Worm (Caenorhabditis elegans) whole organism, early embryonic: Measurements from ENCODE around the gene clh-3.

Experiments
- B0310.2 ChIP-seq: sonication (generic microtip); optimal IDR thresholded peaks from 2 replicates; lab custom pipeline; 2016; ENCODE audit warnings: mild to moderate bottlenecking, missing genetic modification characterization, missing compliant biosample characterization
- F13C5.2 ChIP-seq: sonication (generic microtip); optimal IDR thresholded peaks from 2 replicates; lab custom pipeline; 2017; ENCODE audit warnings: mild to moderate bottlenecking, missing genetic modification characterization, inconsistent platforms, missing compliant biosample characterization
- aly-1 ChIP-seq: sonication (generic microtip); optimal IDR thresholded peaks from 2 replicates; lab custom pipeline; 2016; ENCODE audit warnings: missing genetic modification characterization, missing compliant biosample characterization
- ama-1 ChIP-seq: fragments of 150-350 bp; optimal IDR thresholded peaks from 2 replicates; lab custom pipeline; 2014
- ets-7 ChIP-seq: sonication (generic microtip); optimal IDR thresholded peaks from 2 replicates; lab custom pipeline; 2016; ENCODE audit warnings: missing genotype, missing genetic modification characterization, missing compliant biosample characterization
- flt-1 ChIP-seq: fragments of 200-800 bp; sonication (Bioruptor generic); IDR thresholded peaks from 2 replicates; pipeline ENCODE4 v1.3.6; 2022; ENCODE audit warnings: missing genetic modification characterization, missing compliant biosample characterization
- hmbx-1 ChIP-seq: sonication (generic microtip); optimal IDR thresholded peaks from 2 replicates; lab custom pipeline; 2016; ENCODE audit warnings: mild to moderate bottlenecking, missing genetic modification characterization, missing compliant biosample characterization
- hmg-4 ChIP-seq: fragments of 200-800 bp; sonication (Bioruptor generic); optimal IDR thresholded peaks from 2 replicates; lab custom pipeline; 2018; ENCODE audit warnings: mild to moderate bottlenecking, missing genetic modification characterization, missing compliant biosample characterization
- hnd-1 ChIP-seq: sonication (generic microtip); optimal IDR thresholded peaks from 2 replicates; lab custom pipeline; 2016; ENCODE audit warnings: missing genetic modification characterization, missing compliant biosample characterization
- pes-1 ChIP-seq: fragments of 200-800 bp; sonication (Bioruptor generic); IDR thresholded peaks from 2 replicates; pipeline ENCODE4 v1.3.6; 2022; ENCODE audit warnings: missing genetic modification reagents, missing genetic modification characterization, missing compliant biosample characterization
- tbx-11 ChIP-seq: fragments of 200-800 bp; sonication (Bioruptor generic); IDR thresholded peaks from 2 replicates; pipeline ENCODE4 v1.3.6; 2022; ENCODE audit warnings: missing genetic modification characterization, missing compliant biosample characterization
- tbx-37 ChIP-seq: fragments of 200-800 bp; sonication (Bioruptor generic); conservative IDR thresholded peaks from 2 replicates; pipeline ENCODE4 v1.3.6; 2022; ENCODE audit warnings: missing genetic modification reagents, missing genetic modification characterization, missing compliant biosample characterization

The clh-3 gene

ce11 chrII:7168712-7169111 is 57.0 kb downstream of the clh-3 start, which contains the start of gene col-36:
col-36 (minus strand) TSS chrII:7168812.
- TF ChIP-seq aly-1 (tag; lab: Kevin White, UChicago) (no peak), B0310.2 (tag; lab: Kevin White, UChicago) (no peak), ama-1 (no peak), flt-1 (GFP tag; lab: Robert Waterston, UW) (no peak), hmbx-1 (no peak), tbx-11 (no peak), hmg-4 (GFP tag; lab: Kevin White, UChicago) (no peak), ets-7 (no peak), tbx-37 (GFP tag; lab: Robert Waterston, UW) (no peak), F13C5.2 (tag; lab: Kevin White, UChicago) (no peak), pes-1 (GFP tag; lab: Robert Waterston, UW) (no peak), hnd-1 (no peak)
